Fruit fly (Drosophila melanogaster) Kc167 (cell line): ENCODE results near the gene CG31937.

ENCODE experiments used
- h ChIP-seq: fragments of >200 bp; optimal IDR thresholded peaks from 3 replicates; lab custom pipeline; 2018; ENCODE audit warnings: missing external identifiers
- psq ChIP-seq: fragments of >200 bp; optimal IDR thresholded peaks from 2 replicates; lab custom pipeline; 2017; ENCODE audit warnings: missing external identifiers
- ttk ChIP-seq: sonication (Bioruptor generic); optimal IDR thresholded peaks from 2 replicates; lab custom pipeline; 2017; ENCODE audit warnings: missing external identifiers

- no peak for TF ChIP-seq psq (lab: Kevin White, UChicago)
- TF ChIP-seq ttk (lab: Kevin White, UChicago) = no peak
- TF ChIP-seq h (lab: Kevin White, UChicago) = no peak
Measured at dm6 chr2L:1738054-1738453, 8.4 kb downstream of the CG31937 start.
